Fruit fly (Drosophila melanogaster): ENCODE results near the gene CG13625.

The CG13625 gene

dm6 chr3R:24580067-24580962, 4.6 kb downstream of the CG13625 start (continued):
- TF ChIP-seq hth (optimal IDR thresholded peaks at IDR 0.05) = no peak
- peak; percentile 65 for TF ChIP-seq CG10979 (tag; optimal IDR thresholded peaks at IDR 0.05)
- TF ChIP-seq Dip3 (GFP tag; optimal IDR thresholded peaks at IDR 0.05) = no peak
- TF ChIP-seq tin (GFP tag; optimal IDR thresholded peaks at IDR 0.05) = no peak
- no peak for TF ChIP-seq seq (GFP tag; IDR thresholded peaks at IDR 0.05)
- no peak for TF ChIP-seq gcm2 (GFP tag; optimal IDR thresholded peaks at IDR 0.05)
- TF ChIP-seq CG8359 (GFP tag; optimal IDR thresholded peaks at IDR 0.05; ENCODE audit: borderline replicate concordance) = no peak
- TF ChIP-seq CG9437 (GFP tag; optimal IDR thresholded peaks at IDR 0.05) = peak; percentile 50
- no peak for TF ChIP-seq maf-S (GFP tag; optimal IDR thresholded peaks at IDR 0.05)
- peak; percentile 75 for TF ChIP-seq bbx (GFP tag; IDR thresholded peaks at IDR 0.05; ENCODE audit: partially characterized antibody)
- no peak for TF ChIP-seq bab2 (GFP tag; optimal IDR thresholded peaks at IDR 0.05)
- TF ChIP-seq CG10267 (tag; optimal IDR thresholded peaks at IDR 0.05) = peak; percentile 11
- no peak for TF ChIP-seq CG18011 (GFP tag; optimal IDR thresholded peaks at IDR 0.05)
- TF ChIP-seq Oli (tag; optimal IDR thresholded peaks at IDR 0.05) = peak; percentile 16
- TF ChIP-seq CG14050 (GFP tag; IDR thresholded peaks at IDR 0.05) = no peak
- peak; percentile 23 for TF ChIP-seq Meics (GFP tag; optimal IDR thresholded peaks at IDR 0.05)
- no peak for TF ChIP-seq TFAM (GFP tag; optimal IDR thresholded peaks at IDR 0.05)
- peak; percentile 99 for TF ChIP-seq nerfin-1 (tag; optimal IDR thresholded peaks at IDR 0.05)
- no peak for TF ChIP-seq kni (GFP tag; optimal IDR thresholded peaks at IDR 0.05)
- TF ChIP-seq caup (GFP tag; optimal IDR thresholded peaks at IDR 0.05; ENCODE audit: severe bottlenecking) = no peak
- no peak for TF ChIP-seq Dek (tag; optimal IDR thresholded peaks at IDR 0.05)
- peak; percentile 38 for TF ChIP-seq Asciz (GFP tag; optimal IDR thresholded peaks at IDR 0.05)
- TF ChIP-seq CG13624 (GFP tag; optimal IDR thresholded peaks at IDR 0.05) = peak; percentile 7
- peak; percentile 62 for TF ChIP-seq phol (tag; optimal IDR thresholded peaks at IDR 0.05)
- TF ChIP-seq luna (GFP tag; optimal IDR thresholded peaks at IDR 0.05) = no peak
- TF ChIP-seq unc-4 (GFP tag; IDR thresholded peaks at IDR 0.05; ENCODE audit: partially characterized antibody) = no peak
- no peak for TF ChIP-seq cg (GFP tag; optimal IDR thresholded peaks at IDR 0.05)
- TF ChIP-seq CG10209 (GFP tag; optimal IDR thresholded peaks at IDR 0.05) = peak; percentile 4
- peak; percentile 70 for TF ChIP-seq CG7556 (GFP tag; optimal IDR thresholded peaks at IDR 0.05)
- TF ChIP-seq ftz-f1 (GFP tag; optimal IDR thresholded peaks at IDR 0.05) = no peak
- TF ChIP-seq CG30431 (GFP tag; optimal IDR thresholded peaks at IDR 0.05) = peak; percentile 0
- TF ChIP-seq CG13424 (tag; optimal IDR thresholded peaks at IDR 0.05) = peak; percentile 35
- TF ChIP-seq PHDP (tag; optimal IDR thresholded peaks at IDR 0.05) = peak; percentile 29
- TF ChIP-seq D19A (tag; optimal IDR thresholded peaks at IDR 0.05) = peak; percentile 23
- peak; percentile 12 for TF ChIP-seq CG1529 (GFP tag; optimal IDR thresholded peaks at IDR 0.05)
- TF ChIP-seq Tbp (GFP tag; optimal IDR thresholded peaks at IDR 0.05) = no peak
- TF ChIP-seq kay (GFP tag; optimal IDR thresholded peaks at IDR 0.05) = no peak
- TF ChIP-seq Jarid2 (GFP tag; optimal IDR thresholded peaks at IDR 0.05) = no peak
- TF ChIP-seq D (optimal IDR thresholded peaks at IDR 0.05) = no peak
- peak; percentile 1 for TF ChIP-seq D (GFP tag; optimal IDR thresholded peaks at IDR 0.05)
- TF ChIP-seq CG2129 (GFP tag; IDR thresholded peaks at IDR 0.05; ENCODE audit: partially characterized antibody) = no peak
- TF ChIP-seq cwo (GFP tag; optimal IDR thresholded peaks at IDR 0.05) = no peak
- TF ChIP-seq grau (tag; optimal IDR thresholded peaks at IDR 0.05) = peak; percentile 38
- TF ChIP-seq Bgb (GFP tag; IDR thresholded peaks at IDR 0.05; ENCODE audit: partially characterized antibody) = no peak; the same call in 1 of the 2 replicates
- no peak for TF ChIP-seq lbe (GFP tag; optimal IDR thresholded peaks at IDR 0.05)
- TF ChIP-seq Xrp1 (GFP tag; IDR thresholded peaks at IDR 0.05) = peak; percentile 44
- TF ChIP-seq CG12104 (GFP tag; optimal IDR thresholded peaks at IDR 0.05) = peak; percentile 16
- peak; percentile 75; the same call in 2 of the 3 replicates for TF ChIP-seq mld (GFP tag; IDR thresholded peaks at IDR 0.05; ENCODE audit: partially characterized antibody)

Data from whole organism, embryonic.